Worm (Caenorhabditis elegans): Measurements from ENCODE around the gene Y51H4A.937.

DNA sequence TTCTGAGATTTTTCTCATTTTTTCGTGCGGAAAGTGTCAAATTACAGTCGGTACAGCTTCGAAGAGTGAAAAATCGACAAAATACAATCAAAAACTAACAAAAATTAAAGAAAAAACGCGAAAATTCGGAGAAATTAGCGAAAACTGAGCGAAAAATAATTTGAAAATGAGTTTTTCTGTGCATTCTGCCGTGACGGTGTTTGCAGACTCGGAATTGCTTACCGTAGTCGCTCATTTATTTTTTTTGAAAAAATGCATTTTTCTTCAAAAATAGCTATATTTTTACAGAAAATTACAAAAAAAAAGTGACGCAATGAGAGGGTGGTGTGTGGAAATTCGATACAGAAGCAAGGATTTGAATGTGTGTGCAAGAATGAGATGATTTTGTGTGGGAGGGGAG is 25.4 kb upstream of the Y51H4A.937 start:
- TF ChIP-seq tab-1 (GFP tag; IDR thresholded peaks at IDR 0.05) (no peak), flt-1 (GFP tag; IDR thresholded peaks at IDR 0.05) (no peak), T22C8.4 (GFP tag; IDR thresholded peaks at IDR 0.05) (no peak), ztf-23 (GFP tag; IDR thresholded peaks at IDR 0.05) (no peak), ztf-29 (GFP tag; IDR thresholded peaks at IDR 0.05) (no peak), ref-1 (GFP tag; conservative IDR thresholded peaks at IDR 0.05) (no peak), med-1 (GFP tag; optimal IDR thresholded peaks at IDR 0.05; ENCODE audit: insufficient read depth) (no peak), cog-1 (tag; optimal IDR thresholded peaks at IDR 0.05) (no peak), klf-2 (GFP tag; conservative IDR thresholded peaks at IDR 0.05) (no peak)

All from whole organism, midembryonic.